Worm (Caenorhabditis elegans) whole organism, L1 larva: Measurements from ENCODE around the gene dod-24.

Experiments
- C16A3.4 ChIP-seq: fragments of 150-350 bp; optimal IDR thresholded peaks from 2 replicates; lab custom pipeline; 2014; ENCODE audit warnings: missing biosample characterization, missing genetic modification characterization
- alr-1 ChIP-seq: fragments of 200-800 bp; sonication (Bioruptor generic); optimal IDR thresholded peaks from 2 replicates; lab custom pipeline; 2018; ENCODE audit warnings: borderline replicate concordance, mild to moderate bottlenecking, missing genetic modification characterization, missing compliant biosample characterization
- blmp-1 ChIP-seq: fragments of 150-350 bp; optimal IDR thresholded peaks from 2 replicates; lab custom pipeline; 2014; ENCODE audit warnings: missing biosample characterization, missing genetic modification characterization
- ceh-8 ChIP-seq: fragments of 200-800 bp; sonication (Bioruptor generic); optimal IDR thresholded peaks from 2 replicates; lab custom pipeline; 2018; ENCODE audit warnings: mild to moderate bottlenecking, missing genetic modification characterization, moderate library complexity, missing compliant biosample characterization
- ceh-88 ChIP-seq: fragments of 200-800 bp; sonication (Bioruptor generic); IDR thresholded peaks from 2 replicates; pipeline ENCODE4 v1.3.6; 2022; ENCODE audit warnings: missing genetic modification characterization, missing compliant biosample characterization
- ces-1 ChIP-seq: fragments of 150-350 bp; optimal IDR thresholded peaks from 2 replicates; lab custom pipeline; 2014; ENCODE audit warnings: missing biosample characterization, missing genetic modification reagents, missing genetic modification characterization
- dpl-1 ChIP-seq, 3 experiments: fragments of 150-350 bp in 2 of 3; sonication (generic microtip) in 1 of 3; optimal IDR thresholded peaks; 2 replicates each; lab custom pipeline; 2014 to 2017; ENCODE audit warnings: missing biosample characterization in 3 of 3, missing genetic modification characterization in 3 of 3, missing genetic modification reagents in 3 of 3
- efl-1 ChIP-seq, 4 experiments: fragments of 150-350 bp; optimal IDR thresholded peaks in 3 of 4; peaks in 1 of 4; 1 replicate in 1 of 4; 2 replicates in 3 of 4; lab custom pipeline; 2014; ENCODE audit warnings: missing biosample characterization in 2 of 4, missing genetic modification characterization in 2 of 4, missing genetic modification reagents in 2 of 4
- elt-2 ChIP-seq: sonication (generic microtip); optimal IDR thresholded peaks from 2 replicates; lab custom pipeline; 2016; ENCODE audit warnings: missing genetic modification characterization, mild to moderate bottlenecking, inconsistent platforms, missing compliant biosample characterization, missing genetic modification reagents
- ets-5 ChIP-seq: fragments of 200-800 bp; sonication (Bioruptor generic); IDR thresholded peaks from 2 replicates; pipeline ENCODE4 v1.3.6; 2022; ENCODE audit warnings: missing genetic modification characterization, missing compliant biosample characterization
- fos-1 ChIP-seq: fragments of 150-350 bp; optimal IDR thresholded peaks from 2 replicates; lab custom pipeline; 2014; ENCODE audit warnings: missing biosample characterization, missing genetic modification characterization
- grh-1 ChIP-seq: fragments of 200-800 bp; sonication (Bioruptor generic); IDR thresholded peaks from 2 replicates; pipeline ENCODE4 v1.3.6; 2022; ENCODE audit warnings: missing genetic modification reagents, missing genetic modification characterization, missing compliant biosample characterization
- hlh-17 ChIP-seq: fragments of 200-800 bp; sonication (Bioruptor generic); optimal IDR thresholded peaks from 2 replicates; lab custom pipeline; 2018; ENCODE audit warnings: missing genetic modification characterization, mild to moderate bottlenecking, missing compliant biosample characterization, moderate library complexity, borderline replicate concordance
- isw-1 ChIP-seq: fragments of 200-800 bp; sonication (Bioruptor generic); IDR thresholded peaks from 2 replicates; pipeline ENCODE4 v1.3.6; 2022; ENCODE audit warnings: missing genetic modification characterization, missing compliant biosample characterization
- jun-1 ChIP-seq: fragments of 150-350 bp; optimal IDR thresholded peaks from 2 replicates; lab custom pipeline; 2014; ENCODE audit warnings: missing biosample characterization, missing genetic modification reagents, missing genetic modification characterization
- lin-35 ChIP-seq, 2 experiments: fragments of 150-350 bp; optimal IDR thresholded peaks; 2 replicates each; lab custom pipeline; 2014; ENCODE audit warnings: missing biosample characterization in 2 of 2, missing genetic modification characterization in 2 of 2, missing genetic modification reagents in 2 of 2
- lsy-2 ChIP-seq, 2 experiments: fragments of 150-350 bp; optimal IDR thresholded peaks; 2 replicates each; lab custom pipeline; 2014; ENCODE audit warnings: missing biosample characterization in 2 of 2, missing genetic modification characterization in 2 of 2
- nhr-11 ChIP-seq: fragments of 150-350 bp; optimal IDR thresholded peaks from 2 replicates; lab custom pipeline; 2014; ENCODE audit warnings: missing biosample characterization, missing genetic modification characterization
- nhr-19 ChIP-seq: fragments of 200-800 bp; sonication (Bioruptor generic); conservative IDR thresholded peaks from 2 replicates; pipeline ENCODE4 v1.3.6; 2022; ENCODE audit warnings: missing genetic modification characterization, missing compliant biosample characterization
- nhr-20 ChIP-seq: sonication (generic microtip); optimal IDR thresholded peaks from 2 replicates; lab custom pipeline; 2016; ENCODE audit warnings: mild to moderate bottlenecking, missing genetic modification characterization, missing compliant biosample characterization
- nhr-47 ChIP-seq: sonication (generic microtip); optimal IDR thresholded peaks from 2 replicates; lab custom pipeline; 2016; ENCODE audit warnings: mild to moderate bottlenecking, missing genetic modification characterization, moderate library complexity, missing compliant biosample characterization
- nhr-76 ChIP-seq: sonication (generic microtip); optimal IDR thresholded peaks from 2 replicates; lab custom pipeline; 2017; ENCODE audit warnings: missing biosample characterization, missing genetic modification characterization
- nhr-77 ChIP-seq: fragments of 150-350 bp; optimal IDR thresholded peaks from 2 replicates; lab custom pipeline; 2014; ENCODE audit warnings: missing biosample characterization, missing genetic modification characterization
- pax-3 ChIP-seq: fragments of 200-800 bp; sonication (Bioruptor generic); optimal IDR thresholded peaks from 2 replicates; lab custom pipeline; 2018; ENCODE audit warnings: mild to moderate bottlenecking, missing genetic modification characterization, moderate library complexity, missing compliant biosample characterization
- snpc-4 ChIP-seq: fragments of 150-350 bp; optimal IDR thresholded peaks from 2 replicates; lab custom pipeline; 2014; ENCODE audit warnings: missing biosample characterization, missing genetic modification characterization
- snu-23 ChIP-seq: sonication (generic microtip); optimal IDR thresholded peaks from 2 replicates; lab custom pipeline; 2016; ENCODE audit warnings: missing genetic modification characterization, missing compliant biosample characterization
- sptf-1 ChIP-seq: fragments of 150-350 bp; optimal IDR thresholded peaks from 2 replicates; lab custom pipeline; 2014; ENCODE audit warnings: missing biosample characterization, missing genetic modification characterization
- sup-37 ChIP-seq: fragments of 200-800 bp; sonication (Bioruptor generic); optimal IDR thresholded peaks from 2 replicates; lab custom pipeline; 2018; ENCODE audit warnings: mild to moderate bottlenecking, missing genetic modification characterization, missing compliant biosample characterization
- tlp-1 ChIP-seq: fragments of 150-350 bp; optimal IDR thresholded peaks from 2 replicates; lab custom pipeline; 2014; ENCODE audit warnings: missing biosample characterization, missing genetic modification characterization
- unc-130 ChIP-seq: fragments of 150-350 bp; optimal IDR thresholded peaks from 2 replicates; lab custom pipeline; 2017; ENCODE audit warnings: missing biosample characterization, missing genetic modification characterization, inconsistent platforms
- unc-30 ChIP-seq: sonication (generic microtip); optimal IDR thresholded peaks from 2 replicates; lab custom pipeline; 2017; ENCODE audit warnings: missing biosample characterization, missing genetic modification characterization
- unc-62 ChIP-seq: fragments of 150-350 bp; optimal IDR thresholded peaks from 2 replicates; lab custom pipeline; 2014; ENCODE audit warnings: missing biosample characterization, missing genetic modification reagents, missing genetic modification characterization
- unc-98 ChIP-seq: fragments of 200-800 bp; sonication (Bioruptor generic); IDR thresholded peaks from 2 replicates; pipeline ENCODE4 v1.3.6; 2022; ENCODE audit warnings: missing genetic modification characterization, missing compliant biosample characterization
- vab-15 ChIP-seq: sonication (generic microtip); optimal IDR thresholded peaks from 2 replicates; lab custom pipeline; 2017; ENCODE audit warnings: missing genotype, mild to moderate bottlenecking, missing genetic modification characterization, missing compliant biosample characterization
- zip-4 ChIP-seq: fragments of 200-800 bp; sonication (Bioruptor generic); optimal IDR thresholded peaks from 2 replicates; lab custom pipeline; 2018; ENCODE audit warnings: mild to moderate bottlenecking, missing genetic modification characterization, moderate library complexity, missing compliant biosample characterization

Gene dod-24

ce11 chrIV:12941254-12941653, at the start of gene dod-24:
dod-24 (minus strand) TSS chrIV:12941354.
- no peak for TF ChIP-seq unc-30 (tag; lab: Kevin White, UChicago)
- TF ChIP-seq hlh-17 (GFP tag; lab: Kevin White, UChicago), result no peak
- no peak for TF ChIP-seq ceh-8 (GFP tag; lab: Kevin White, UChicago)
- TF ChIP-seq ces-1 (GFP tag; lab: Kevin White, UChicago), result no peak
- no peak for TF ChIP-seq lin-35 (GFP tag; optimal IDR thresholded peaks at IDR 0.05; lab: Kevin White, UChicago)
- no peak for TF ChIP-seq C16A3.4 (tag; lab: Kevin White, UChicago)
- TF ChIP-seq jun-1 (tag; lab: Kevin White, UChicago), result no peak
- TF ChIP-seq fos-1 (tag; lab: Kevin White, UChicago), result no peak
- TF ChIP-seq sup-37, result no peak
- no peak for TF ChIP-seq ceh-88
- TF ChIP-seq alr-1 (tag; lab: Kevin White, UChicago), result no peak
- no peak for TF ChIP-seq unc-98 (GFP tag; lab: Robert Waterston, UW)
- TF ChIP-seq unc-130 (tag; lab: Kevin White, UChicago), result no peak
- no peak for TF ChIP-seq nhr-77 (tag; lab: Kevin White, UChicago)
- TF ChIP-seq tlp-1 (tag; lab: Kevin White, UChicago), result no peak
- no peak for TF ChIP-seq blmp-1
- TF ChIP-seq nhr-11 (tag; lab: Kevin White, UChicago), result no peak
- TF ChIP-seq pax-3, result no peak
- no peak for TF ChIP-seq dpl-1 (GFP tag; optimal IDR thresholded peaks at IDR 0.05; lab: Kevin White, UChicago)
- no peak for TF ChIP-seq isw-1 (GFP tag; lab: Robert Waterston, UW)

ce11 chrIV:12990638-12991037, 49.5 kb upstream of the dod-24 start:
- TF ChIP-seq nhr-20 (tag; lab: Kevin White, UChicago) (no peak), ces-1 (GFP tag; lab: Kevin White, UChicago) (no peak), grh-1 (GFP tag; lab: Robert Waterston, UW) (no peak), snpc-4 (tag; lab: Kevin White, UChicago) (no peak), zip-4 (GFP tag; lab: Kevin White, UChicago) (no peak)

ce11 chrIV:12989355-12989754, 48.2 kb upstream of the dod-24 start, which contains the start of gene K10D11.6:
K10D11.6 (minus strand) TSS chrIV:12989455.
- TF ChIP-seq elt-2 (tag; lab: Kevin White, UChicago) (peak; percentile 39), nhr-47 (tag; lab: Kevin White, UChicago) (no peak)
- TF ChIP-seq, all 84 proteins: peak for 1

- TF ChIP-seq unc-62 (GFP tag; lab: Kevin White, UChicago) (no peak), elt-2 (tag; lab: Kevin White, UChicago) (peak; percentile 72)
Observed at ce11 chrIV:12985961-12986360, 44.8 kb upstream of the dod-24 start, which contains the start of gene K10D11.3. K10D11.3 (minus strand) TSS chrIV:12986134.

- TF ChIP-seq nhr-76 (tag; lab: Kevin White, UChicago), result no peak
- TF ChIP-seq elt-2 (tag; lab: Kevin White, UChicago), result peak; percentile 83
- TF ChIP-seq efl-1 (optimal IDR thresholded peaks at IDR 0.05; lab: Kevin White, UChicago), result no peak
- TF ChIP-seq efl-1 (GFP tag; optimal IDR thresholded peaks at IDR 0.05 in 1 of 2; lab: Kevin White, UChicago), result peak in 1 of 2 experiments; percentile 89
Observed at ce11 chrIV:12978307-12979036, 37.3 kb upstream of the dod-24 start, which contains the start of gene K10D11.2. K10D11.2 (plus strand) TSS chrIV:12978986.

- TF ChIP-seq unc-30 (tag; lab: Kevin White, UChicago) (no peak), nhr-76 (tag; lab: Kevin White, UChicago) (no peak), dpl-1 (GFP tag; optimal IDR thresholded peaks at IDR 0.05; lab: Kevin White, UChicago) (no peak), snu-23 (GFP tag; lab: Kevin White, UChicago) (no peak), lsy-2 (tag; optimal IDR thresholded peaks at IDR 0.05; lab: Kevin White, UChicago) (no peak), vab-15 (tag; lab: Kevin White, UChicago) (no peak), alr-1 (tag; lab: Kevin White, UChicago) (no peak), nhr-19 (GFP tag; lab: Robert Waterston, UW) (no peak), ets-5 (GFP tag; lab: Robert Waterston, UW) (no peak), C16A3.4 (tag; lab: Kevin White, UChicago) (no peak), sptf-1 (tag; lab: Kevin White, UChicago) (no peak)
Observed at ce11 chrIV:12977650-12978049, 36.5 kb upstream of the dod-24 start.
